Fruit fly (Drosophila melanogaster) whole organism, embryonic: ENCODE data around the gene Ir7g.

Source experiments
- Adf1 ChIP-seq: fragments of 200-800 bp; sonication (Bioruptor generic); IDR thresholded peaks from 2 replicates; pipeline ENCODE4 v1.3.6; 2022; ENCODE audit warnings: missing biosample characterization, missing genetic modification characterization
- CG10267 ChIP-seq: fragments of 200-800 bp; sonication (Bioruptor generic); optimal IDR thresholded peaks from 2 replicates; lab custom pipeline; 2018; ENCODE audit warnings: missing biosample characterization, mild to moderate bottlenecking, missing genetic modification characterization, moderate library complexity
- CG11085 ChIP-seq: fragments of 200-800 bp; sonication (Bioruptor generic); IDR thresholded peaks from 2 replicates; pipeline ENCODE4 v1.3.6; 2022; ENCODE audit warnings: missing biosample characterization, missing genetic modification characterization
- CG11456 ChIP-seq: fragments of 200-800 bp; sonication (Bioruptor generic); IDR thresholded peaks from 3 replicates; pipeline ENCODE4 v1.3.6; 2022; ENCODE audit warnings: missing biosample characterization, missing genetic modification characterization
- CG12236 ChIP-seq: fragments of 200-800 bp; sonication (Bioruptor generic); optimal IDR thresholded peaks from 2 replicates; lab custom pipeline; 2016; ENCODE audit warnings: missing biosample characterization, missing genetic modification characterization
- CG12391 ChIP-seq: fragments of 200-800 bp; sonication (Bioruptor generic); optimal IDR thresholded peaks from 3 replicates; lab custom pipeline; 2018; ENCODE audit warnings: missing biosample characterization, mild to moderate bottlenecking, missing genetic modification characterization, moderate library complexity
- CG13894 ChIP-seq: fragments of 200-800 bp; sonication (Bioruptor generic); optimal IDR thresholded peaks from 3 replicates; lab custom pipeline; 2018; ENCODE audit warnings: missing biosample characterization, mild to moderate bottlenecking, missing genetic modification characterization, moderate library complexity
- CG1647 ChIP-seq: fragments of 200-800 bp; sonication (Bioruptor generic); optimal IDR thresholded peaks from 3 replicates; lab custom pipeline; 2016; ENCODE audit warnings: missing biosample characterization, missing genetic modification characterization
- CG16813 ChIP-seq: fragments of 200-800 bp; sonication (Bioruptor generic); IDR thresholded peaks from 3 replicates; pipeline ENCODE4 v1.3.6; 2022; ENCODE audit warnings: missing biosample characterization, missing genetic modification characterization; ENCODE audit not compliant: partially characterized antibody
- CG16863 ChIP-seq: fragments of 200-800 bp; sonication (Bioruptor generic); optimal IDR thresholded peaks from 3 replicates; lab custom pipeline; 2016; ENCODE audit warnings: missing biosample characterization, missing genetic modification characterization
- CG17361 ChIP-seq: fragments of 200-800 bp; sonication (Bioruptor generic); IDR thresholded peaks from 3 replicates; pipeline ENCODE4 v1.3.6; 2022; ENCODE audit warnings: missing biosample characterization, missing genetic modification characterization
- CG18764 ChIP-seq: fragments of 200-800 bp; sonication (Bioruptor generic); optimal IDR thresholded peaks from 3 replicates; lab custom pipeline; 2016; ENCODE audit warnings: missing biosample characterization, missing genetic modification characterization
- CG31365 ChIP-seq: fragments of 200-800 bp; sonication (Bioruptor generic); optimal IDR thresholded peaks from 2 replicates; lab custom pipeline; 2018; ENCODE audit warnings: missing biosample characterization, mild to moderate bottlenecking, missing genetic modification characterization
- CG32532 ChIP-seq: fragments of 200-800 bp; sonication (Bioruptor generic); IDR thresholded peaks from 2 replicates; pipeline ENCODE4 v1.3.6; 2022; ENCODE audit warnings: missing biosample characterization, missing genetic modification characterization
- CG42726 ChIP-seq: fragments of 200-800 bp; sonication (Bioruptor generic); IDR thresholded peaks from 2 replicates; pipeline ENCODE4 v1.3.6; 2022; ENCODE audit warnings: missing biosample characterization, missing genetic modification characterization; ENCODE audit not compliant: partially characterized antibody
- CG5245 ChIP-seq: fragments of 200-800 bp; sonication (Bioruptor generic); optimal IDR thresholded peaks from 3 replicates; lab custom pipeline; 2016; ENCODE audit warnings: missing biosample characterization, missing genetic modification characterization
- CG8281 ChIP-seq: fragments of 200-800 bp; sonication (Bioruptor generic); optimal IDR thresholded peaks from 2 replicates; lab custom pipeline; 2018; ENCODE audit warnings: missing biosample characterization, mild to moderate bottlenecking, missing genetic modification characterization, moderate library complexity
- CG8478 ChIP-seq: fragments of >200 bp; optimal IDR thresholded peaks from 2 replicates; lab custom pipeline; 2018
- CG9215 ChIP-seq: fragments of 200-800 bp; sonication (Bioruptor generic); IDR thresholded peaks from 2 replicates; pipeline ENCODE4 v1.3.6; 2022; ENCODE audit warnings: missing biosample characterization, missing genetic modification characterization
- Doc2 ChIP-seq: fragments of 200-800 bp; sonication (Bioruptor generic); IDR thresholded peaks from 2 replicates; pipeline ENCODE4 v1.3.6; 2022; ENCODE audit warnings: missing biosample characterization, missing genetic modification characterization
- Gsc ChIP-seq: fragments of 200-800 bp; sonication (Bioruptor generic); IDR thresholded peaks from 2 replicates; pipeline ENCODE4 v1.3.6; 2022; ENCODE audit warnings: missing biosample characterization, missing genetic modification characterization
- Hr3 ChIP-seq: fragments of 200-800 bp; sonication (Bioruptor generic); optimal IDR thresholded peaks from 3 replicates; lab custom pipeline; 2016; ENCODE audit warnings: missing biosample characterization, missing genetic modification characterization
- NFAT ChIP-seq: fragments of 200-800 bp; sonication (Bioruptor generic); IDR thresholded peaks from 2 replicates; pipeline ENCODE4 v1.3.6; 2022; ENCODE audit warnings: missing biosample characterization, missing genetic modification characterization
- Pdp1 ChIP-seq, 2 experiments: fragments of 200-800 bp; sonication (Bioruptor generic); optimal IDR thresholded peaks; 3 replicates each; lab custom pipeline; 2016; ENCODE audit warnings: missing biosample characterization in 2 of 2, missing genetic modification characterization in 2 of 2, mild to moderate bottlenecking in 1 of 2, moderate library complexity in 1 of 2
- Poxn ChIP-seq: fragments of 200-800 bp; sonication (Bioruptor generic); IDR thresholded peaks from 2 replicates; pipeline ENCODE4 v1.3.6; 2022; ENCODE audit warnings: missing biosample characterization, missing genetic modification characterization
- Side ChIP-seq: fragments of 200-800 bp; sonication (Bioruptor generic); optimal IDR thresholded peaks from 2 replicates; lab custom pipeline; 2016; ENCODE audit warnings: missing biosample characterization, missing genetic modification characterization
- Sry-δ ChIP-seq: fragments of 200-800 bp; sonication (Bioruptor generic); optimal IDR thresholded peaks from 2 replicates; lab custom pipeline; 2016; ENCODE audit warnings: missing biosample characterization, missing genetic modification characterization
- Ssrp ChIP-seq: fragments of 200-800 bp; sonication (Bioruptor generic); optimal IDR thresholded peaks from 2 replicates; lab custom pipeline; 2018; ENCODE audit warnings: missing biosample characterization, mild to moderate bottlenecking, missing genetic modification characterization, moderate library complexity
- Stat92E ChIP-seq, 3 experiments: fragments of >200 bp in 2 of 3; fragments of 200-800 bp in 1 of 3; sonication (Bioruptor generic) in 1 of 3; optimal IDR thresholded peaks; 2 replicates each; lab custom pipeline; 2017 to 2019; ENCODE audit warnings: missing biosample characterization in 3 of 3, missing genetic modification characterization in 3 of 3, mild to moderate bottlenecking in 1 of 3, moderate library complexity in 1 of 3
- Tbp ChIP-seq: fragments of >200 bp; optimal IDR thresholded peaks from 2 replicates; lab custom pipeline; 2018; ENCODE audit warnings: missing biosample characterization, missing genetic modification characterization
- Usf ChIP-seq: fragments of 200-800 bp; sonication (Bioruptor generic); optimal IDR thresholded peaks from 2 replicates; lab custom pipeline; 2017; ENCODE audit warnings: missing genotype, missing biosample characterization, missing genetic modification characterization
- YL-1 ChIP-seq: fragments of 200-800 bp; sonication (Bioruptor generic); optimal IDR thresholded peaks from 3 replicates; lab custom pipeline; 2017; ENCODE audit warnings: missing biosample characterization, mild to moderate bottlenecking, missing genetic modification characterization
- ab ChIP-seq: fragments of 200-800 bp; sonication (Bioruptor generic); optimal IDR thresholded peaks from 2 replicates; lab custom pipeline; 2016; ENCODE audit warnings: missing biosample characterization, missing genetic modification characterization
- al ChIP-seq: fragments of 200-800 bp; sonication (Bioruptor generic); IDR thresholded peaks from 2 replicates; pipeline ENCODE4 v1.3.6; 2022; ENCODE audit warnings: missing biosample characterization, missing genetic modification characterization
- btn ChIP-seq: fragments of 200-800 bp; sonication (Bioruptor generic); optimal IDR thresholded peaks from 2 replicates; lab custom pipeline; 2016; ENCODE audit warnings: missing biosample characterization, missing genetic modification characterization
- cas ChIP-seq: fragments of 200-800 bp; sonication (Bioruptor generic); IDR thresholded peaks from 2 replicates; pipeline ENCODE4 v1.3.6; 2022; ENCODE audit warnings: missing biosample characterization, missing genetic modification characterization
- cg ChIP-seq: fragments of 200-800 bp; sonication (Bioruptor generic); optimal IDR thresholded peaks from 3 replicates; lab custom pipeline; 2019; ENCODE audit warnings: missing biosample characterization, mild to moderate bottlenecking, missing genetic modification characterization, moderate library complexity
- ftz-f1 ChIP-seq: fragments of 200-800 bp; sonication (Bioruptor generic); optimal IDR thresholded peaks from 2 replicates; lab custom pipeline; 2016; ENCODE audit warnings: missing biosample characterization, missing genetic modification characterization
- gem ChIP-seq: fragments of 200-800 bp; sonication (Bioruptor generic); optimal IDR thresholded peaks from 2 replicates; lab custom pipeline; 2019; ENCODE audit warnings: missing biosample characterization, mild to moderate bottlenecking, missing genetic modification characterization, moderate library complexity
- hbn ChIP-seq: fragments of 200-800 bp; sonication (Bioruptor generic); IDR thresholded peaks from 2 replicates; pipeline ENCODE4 v1.3.6; 2022; ENCODE audit warnings: missing biosample characterization, missing genetic modification characterization; ENCODE audit not compliant: partially characterized antibody
- hkb ChIP-seq, 2 experiments: fragments of 200-800 bp in 1 of 2; fragments of >200 bp in 1 of 2; sonication (Bioruptor generic) in 1 of 2; IDR thresholded peaks in 1 of 2; optimal IDR thresholded peaks in 1 of 2; 2 replicates each; pipeline versions ENCODE4 v1.3.6 to Lab custom; 2017 to 2022; ENCODE audit warnings: missing biosample characterization in 1 of 2, missing genetic modification characterization in 1 of 2
- inv ChIP-seq: fragments of 200-800 bp; sonication (Bioruptor generic); IDR thresholded peaks from 2 replicates; pipeline ENCODE4 v1.3.6; 2022; ENCODE audit warnings: missing biosample characterization, missing genetic modification characterization; ENCODE audit not compliant: partially characterized antibody
- mam ChIP-seq: fragments of 200-800 bp; sonication (Bioruptor generic); optimal IDR thresholded peaks from 3 replicates; lab custom pipeline; 2016; ENCODE audit warnings: missing biosample characterization, missing genetic modification characterization
- nerfin-2 ChIP-seq: fragments of 200-800 bp; sonication (Bioruptor generic); IDR thresholded peaks from 2 replicates; pipeline ENCODE4 v1.3.6; 2022; ENCODE audit warnings: missing biosample characterization, missing genetic modification characterization; ENCODE audit not compliant: partially characterized antibody
- p53 ChIP-seq: fragments of 200-800 bp; sonication (Bioruptor generic); optimal IDR thresholded peaks from 2 replicates; lab custom pipeline; 2016; ENCODE audit warnings: missing biosample characterization, missing genetic modification characterization
- pum ChIP-seq: fragments of 200-800 bp; sonication (Bioruptor generic); optimal IDR thresholded peaks from 2 replicates; lab custom pipeline; 2016; ENCODE audit warnings: missing biosample characterization, missing genetic modification characterization
- ranshi ChIP-seq: fragments of 200-800 bp; sonication (Bioruptor generic); IDR thresholded peaks from 2 replicates; pipeline ENCODE4 v1.3.6; 2022; ENCODE audit warnings: missing biosample characterization, missing genetic modification characterization
- sens ChIP-seq: fragments of 200-800 bp; sonication (Bioruptor generic); peaks from one replicate; lab custom pipeline; 2016; ENCODE audit warnings: missing biosample characterization, missing genetic modification characterization
- vfl ChIP-seq: fragments of 200-800 bp; sonication (Bioruptor generic); optimal IDR thresholded peaks from 2 replicates; lab custom pipeline; 2016; ENCODE audit warnings: missing biosample characterization, missing genetic modification characterization

The Ir7g gene

dm6 chrX:7893411-7894122 lies 9.1 kb downstream of the Ir7g start, which contains the start of the genes CG45089, ND-MNLL and p115 (continued):
- TF ChIP-seq Stat92E (GFP tag; optimal IDR thresholded peaks at IDR 0.05; lab: Kevin White, UChicago) (no peak), Ssrp (peak; percentile 35), CG1647 (GFP tag; lab: Kevin White, UChicago) (no peak), ab (GFP tag; lab: Kevin White, UChicago) (no peak), CG8478 (no peak), CG10267 (tag; lab: Kevin White, UChicago) (peak; percentile 72), CG16813 (GFP tag; lab: Robert Waterston, UW) (peak; percentile 58), Side (GFP tag; lab: Kevin White, UChicago) (no peak), CG11456 (peak; percentile 16; the same call in 1 of the 3 replicates), CG12236 (GFP tag; lab: Kevin White, UChicago) (no peak), Hr3 (GFP tag; lab: Kevin White, UChicago) (peak; percentile 69), cas (peak; percentile 55; the same call in 1 of the 2 replicates), CG12391 (tag; lab: Kevin White, UChicago) (peak; percentile 85), inv (peak; percentile 61), cg (GFP tag; lab: Kevin White, UChicago) (no peak), CG31365 (tag; lab: Kevin White, UChicago) (no peak), CG18764 (GFP tag; lab: Kevin White, UChicago) (peak; percentile 44), mam (GFP tag; lab: Kevin White, UChicago) (peak; percentile 56), nerfin-2 (no peak), Sry-δ (GFP tag; lab: Kevin White, UChicago) (peak; percentile 78), sens (GFP tag; lab: Kevin White, UChicago) (peak; percentile 88), vfl (GFP tag; lab: Kevin White, UChicago) (peak; percentile 45), Pdp1 (GFP tag; optimal IDR thresholded peaks at IDR 0.05; lab: Kevin White, UChicago) (peak in 1 of 2 experiments; percentile 98), Poxn (no peak), CG9215 (GFP tag; lab: Robert Waterston, UW) (peak; percentile 25; the same call in 1 of the 2 replicates), Tbp (no peak), p53 (peak; percentile 68), gem (tag; lab: Kevin White, UChicago) (peak; percentile 78), NFAT (GFP tag; lab: Robert Waterston, UW) (peak; percentile 44; the same call in 1 of the 2 replicates), CG17361 (GFP tag; lab: Robert Waterston, UW) (peak; percentile 61), hbn (GFP tag; lab: Robert Waterston, UW) (peak; percentile 54), ftz-f1 (GFP tag; lab: Kevin White, UChicago) (no peak), YL-1 (GFP tag; lab: Kevin White, UChicago) (peak; percentile 85), Doc2 (GFP tag; lab: Robert Waterston, UW) (no peak), CG32532 (GFP tag; lab: Robert Waterston, UW) (peak; percentile 43; the same call in 1 of the 2 replicates), Adf1 (GFP tag; lab: Robert Waterston, UW) (peak; percentile 23; the same call in 1 of the 2 replicates), btn (GFP tag; lab: Kevin White, UChicago) (no peak), hkb (optimal IDR thresholded peaks at IDR 0.05; lab: Kevin White, UChicago) (no peak), hkb (GFP tag; IDR thresholded peaks at IDR 0.05; lab: Robert Waterston, UW) (peak; percentile 49), Gsc (GFP tag; lab: Robert Waterston, UW) (no peak), ranshi (GFP tag; lab: Robert Waterston, UW) (no peak), CG8281 (tag; lab: Kevin White, UChicago) (peak; percentile 15), CG16863 (GFP tag; lab: Kevin White, UChicago) (no peak), CG42726 (GFP tag; lab: Robert Waterston, UW) (no peak), CG5245 (GFP tag; lab: Kevin White, UChicago) (peak; percentile 15), al (GFP tag; lab: Robert Waterston, UW) (peak; percentile 46; the same call in 1 of the 2 replicates), CG13894 (tag; lab: Kevin White, UChicago) (peak; percentile 72), CG11085 (GFP tag; lab: Robert Waterston, UW) (0 out of 2 replicates have a peak, but pooled peaks have one; percentile 11), Usf (GFP tag; lab: Kevin White, UChicago) (no peak), pum (GFP tag; lab: Kevin White, UChicago) (peak; percentile 46)
